Fruit fly (Drosophila melanogaster): ENCODE measurements around the gene Sfp23F.
A peak's percentile ranks its signal among the peaks of the same experiment; 100 is the strongest.

dm6 chr2L:3351575-3352219 lies 35.8 kb downstream of the Sfp23F start:
- TF ChIP-seq OdsH (GFP tag; optimal IDR thresholded peaks at IDR 0.05) (peak; percentile 32), CG34406 (GFP tag; optimal IDR thresholded peaks at IDR 0.05) (peak; percentile 5), Hr38 (GFP tag; optimal IDR thresholded peaks at IDR 0.05) (no peak), CG16779 (tag; optimal IDR thresholded peaks at IDR 0.05) (no peak), CG8119 (GFP tag; IDR thresholded peaks at IDR 0.05) (0 out of 3 replicates have a peak, but pooled peaks have one; percentile 33), Hr39 (GFP tag; optimal IDR thresholded peaks at IDR 0.05) (peak; percentile 25)

All from whole organism, prepupa.